Worm (Caenorhabditis elegans) whole organism, L4/young adult: ENCODE results near the gene F31F6.2.

Source experiments
- W03F9.2 ChIP-seq: fragments of 150-350 bp; optimal IDR thresholded peaks from 2 replicates; lab custom pipeline; 2014; ENCODE audit warnings: missing biosample characterization, missing genetic modification characterization
- him-1 ChIP-seq: sonication (generic microtip); optimal IDR thresholded peaks from 2 replicates; lab custom pipeline; 2016; ENCODE audit warnings: missing genotype, missing genetic modification reagents, missing genetic modification characterization, missing compliant biosample characterization

ce11 chrX:14838339-14838738, 33.3 kb downstream of the F31F6.2 start:
- no peak for TF ChIP-seq him-1 (tag; lab: Kevin White, UChicago)
- no peak for TF ChIP-seq W03F9.2 (tag; lab: Kevin White, UChicago)
